Worm (Caenorhabditis elegans) whole organism, young adult: Measurements from ENCODE around the gene R160.4.

Source experiments
- B0261.1 ChIP-seq: sonication (generic microtip); optimal IDR thresholded peaks from 2 replicates; lab custom pipeline; 2016; ENCODE audit warnings: mild to moderate bottlenecking, missing genetic modification characterization, moderate library complexity, missing compliant biosample characterization
- T07F8.4 ChIP-seq: sonication (generic microtip); optimal IDR thresholded peaks from 2 replicates; lab custom pipeline; 2016; ENCODE audit warnings: mild to moderate bottlenecking, missing genetic modification characterization, moderate library complexity, missing compliant biosample characterization
- ccch-3 ChIP-seq: fragments of 200-800 bp; sonication (Bioruptor generic); optimal IDR thresholded peaks from 2 replicates; lab custom pipeline; 2018; ENCODE audit warnings: mild to moderate bottlenecking, missing genetic modification characterization, missing compliant biosample characterization
- fkh-3 ChIP-seq: sonication (generic microtip); optimal IDR thresholded peaks from 2 replicates; lab custom pipeline; 2016; ENCODE audit warnings: mild to moderate bottlenecking, missing genetic modification characterization, missing compliant biosample characterization
- madf-3 ChIP-seq: fragments of 200-800 bp; sonication (Bioruptor generic); IDR thresholded peaks from 2 replicates; pipeline ENCODE4 v1.3.6; 2022; ENCODE audit warnings: missing genetic modification reagents, missing genetic modification characterization, missing compliant biosample characterization

DNA sequence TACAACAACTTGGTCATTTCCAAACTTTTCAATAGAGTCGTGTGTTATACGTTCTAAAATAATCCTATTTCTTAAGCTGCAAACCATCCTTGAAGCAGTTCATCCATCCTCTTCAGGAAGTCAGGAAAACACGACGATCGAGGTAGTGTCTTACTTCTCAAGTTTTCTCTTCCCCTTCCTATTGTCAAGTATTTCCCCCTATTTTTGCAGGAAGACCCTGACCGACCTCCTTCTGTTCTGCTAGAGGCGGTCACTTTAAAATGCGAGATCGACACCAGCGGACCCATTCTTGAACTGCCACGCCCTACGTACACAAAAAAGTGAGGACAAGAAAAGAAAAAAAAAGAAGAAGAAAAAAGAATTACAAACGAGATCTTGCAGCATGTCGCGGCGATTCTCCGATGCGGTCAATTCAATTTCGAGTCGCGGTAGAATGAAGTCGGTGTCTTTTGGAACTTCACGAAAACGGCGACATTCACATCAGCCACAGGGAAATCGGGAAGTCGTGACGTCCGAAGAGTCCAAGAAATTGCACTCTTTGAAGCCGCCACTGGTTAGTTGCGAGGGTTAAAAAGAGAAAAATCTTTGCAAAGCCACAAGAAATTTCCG, 45.7 kb downstream of the R160.4 start:
- TF ChIP-seq fkh-3 (tag; lab: Kevin White, UChicago) (no peak), madf-3 (no peak), T07F8.4 (tag; lab: Kevin White, UChicago) (no peak), ccch-3 (GFP tag; lab: Kevin White, UChicago) (no peak), B0261.1 (tag; lab: Kevin White, UChicago) (no peak)
